Fruit fly (Drosophila melanogaster) whole organism: ENCODE data around the gene Nplp4.

ENCODE experiments used
- CG8478 ChIP-seq: fragments of >200 bp; optimal IDR thresholded peaks from 2 replicates; lab custom pipeline; 2018; ENCODE audit warnings: inconsistent platforms
- Dll ChIP-seq: fragments of >200 bp; optimal IDR thresholded peaks from 2 replicates; lab custom pipeline; 2017
- EcR ChIP-seq, 2 experiments: fragments of >200 bp; optimal IDR thresholded peaks; 2 replicates each; lab custom pipeline; 2017; ENCODE audit warnings: missing biosample characterization in 2 of 2, missing genetic modification characterization in 2 of 2, missing genetic modification reagents in 2 of 2
- pan ChIP-seq: fragments of >200 bp; optimal IDR thresholded peaks from 2 replicates; lab custom pipeline; 2017
- psq ChIP-seq: fragments of >200 bp; optimal IDR thresholded peaks from 2 replicates; lab custom pipeline; 2017
- usp ChIP-seq: fragments of >200 bp; optimal IDR thresholded peaks from 2 replicates; lab custom pipeline; 2017; ENCODE audit warnings: missing biosample characterization, missing genetic modification characterization, mixed read lengths

Gene Nplp4

DNA sequence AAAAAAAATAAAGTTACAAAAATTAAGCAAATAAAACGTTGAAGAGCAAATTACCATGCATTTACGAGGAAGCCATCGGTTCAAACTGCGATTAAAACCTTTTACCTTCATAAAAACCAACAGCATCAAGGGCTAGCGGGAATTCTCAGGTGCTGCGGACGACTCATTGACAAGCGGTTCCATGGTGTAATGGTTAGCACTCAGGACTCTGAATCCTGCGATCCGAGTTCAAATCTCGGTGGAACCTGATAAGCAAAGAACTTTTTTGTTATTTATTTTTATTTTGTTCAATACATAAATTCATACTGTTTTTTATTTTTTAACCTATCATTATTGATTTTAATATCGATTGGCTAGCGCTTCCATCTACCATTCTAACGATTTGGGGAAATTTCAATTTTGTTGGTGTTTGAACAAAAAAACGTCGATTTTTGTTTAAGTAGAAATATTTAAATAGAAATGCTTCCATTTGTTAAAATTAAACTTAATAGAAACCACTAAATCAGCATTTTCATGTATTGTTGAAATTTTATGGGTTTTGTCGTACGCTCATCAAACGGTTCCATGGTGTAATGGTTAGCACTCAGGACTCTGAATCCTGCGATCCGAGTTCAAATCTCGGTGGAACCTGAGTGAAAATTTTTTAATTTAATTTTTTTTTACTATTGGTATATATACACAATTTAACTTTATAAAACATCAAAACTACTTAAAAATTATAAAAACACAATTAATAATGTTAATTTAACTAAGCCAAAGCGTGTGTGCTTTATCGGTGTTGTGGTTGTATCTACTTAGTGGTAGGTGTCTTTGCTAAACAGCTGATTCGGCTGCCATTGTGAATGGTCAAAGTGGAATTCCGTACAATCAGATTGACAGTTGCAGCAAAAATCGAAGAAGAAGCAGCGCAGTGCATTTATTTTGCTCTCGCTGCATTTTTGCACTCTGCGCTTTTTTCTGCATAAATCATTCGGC is 1.1 kb downstream of the Nplp4 start, which contains the start of gene CG4238:
Gene CG4238, plus strand, starts transcription at position 880 of the 975 bp plus-strand sequence.
- TF ChIP-seq usp (GFP tag; lab: Kevin White, UChicago), result no peak
- no peak for TF ChIP-seq EcR (GFP tag; optimal IDR thresholded peaks at IDR 0.05; lab: Kevin White, UChicago)
- TF ChIP-seq psq (lab: Kevin White, UChicago), result no peak
- TF ChIP-seq CG8478 (lab: Kevin White, UChicago), result no peak
- TF ChIP-seq pan (lab: Kevin White, UChicago), result no peak
- TF ChIP-seq Dll (lab: Kevin White, UChicago), result no peak

DNA sequence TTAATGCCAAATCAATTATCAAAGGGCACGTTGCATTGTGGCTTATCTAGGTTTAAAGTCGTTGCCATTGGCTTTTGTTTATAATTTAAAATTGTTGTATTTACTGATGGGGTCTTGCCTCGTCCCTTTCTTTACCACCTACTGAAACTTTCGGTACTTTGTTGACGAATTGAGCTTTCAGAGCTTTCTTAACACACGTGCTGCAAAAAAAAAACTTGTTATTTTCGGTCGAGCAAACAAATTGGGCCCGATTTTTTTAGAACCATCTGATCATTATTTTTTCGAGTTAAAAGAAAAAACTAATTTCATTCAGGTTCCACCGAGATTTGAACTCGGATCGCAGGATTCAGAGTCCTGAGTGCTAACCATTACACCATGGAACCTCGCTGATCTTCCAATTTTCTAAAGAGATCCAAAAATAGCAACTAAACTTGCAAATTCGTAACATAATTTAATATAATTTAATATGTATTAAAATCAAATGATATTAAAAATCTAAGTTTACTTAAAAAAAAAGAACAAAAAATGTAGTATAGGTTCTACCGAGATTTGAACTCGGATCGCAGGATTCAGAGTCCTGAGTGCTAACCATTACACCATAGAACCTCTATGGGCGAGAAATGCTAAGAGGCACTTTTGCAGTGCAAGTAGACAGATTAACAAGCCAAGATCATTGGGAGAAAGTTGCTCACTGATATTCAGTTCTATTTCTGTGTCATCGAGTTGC is 2.3 kb downstream of the Nplp4 start:
- TF ChIP-seq psq (lab: Kevin White, UChicago) (no peak), Dll (lab: Kevin White, UChicago) (no peak)

- no peak for TF ChIP-seq CG8478 (lab: Kevin White, UChicago)
- TF ChIP-seq pan (lab: Kevin White, UChicago), result no peak
- no peak for TF ChIP-seq Dll (lab: Kevin White, UChicago)
- no peak for TF ChIP-seq psq (lab: Kevin White, UChicago)
- no peak for TF ChIP-seq usp (GFP tag; lab: Kevin White, UChicago)
Observed at dm6 chr2L:2011430-2011829, 3.2 kb downstream of the Nplp4 start.

DNA sequence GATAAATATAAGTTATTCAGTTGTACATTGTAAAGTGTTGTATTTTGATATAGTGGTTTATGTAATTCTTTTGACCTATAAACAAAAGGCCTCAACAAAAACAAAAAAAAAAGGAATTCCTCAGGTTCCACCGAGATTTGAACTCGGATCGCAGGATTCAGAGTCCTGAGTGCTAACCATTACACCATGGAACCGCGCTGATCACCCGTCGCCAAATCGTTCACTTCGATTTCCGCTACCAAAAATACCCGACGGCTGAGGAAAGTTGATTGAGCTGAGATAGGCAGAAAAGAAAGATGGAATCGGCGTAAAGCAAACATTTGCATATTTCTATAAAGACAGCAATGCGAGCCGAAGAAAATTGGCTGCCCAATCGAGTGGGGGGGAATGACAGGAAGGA is 4.8 kb downstream of the Nplp4 start:
- TF ChIP-seq CG8478 (lab: Kevin White, UChicago) (no peak), usp (GFP tag; lab: Kevin White, UChicago) (no peak), EcR (GFP tag; optimal IDR thresholded peaks at IDR 0.05; lab: Kevin White, UChicago) (no peak), pan (lab: Kevin White, UChicago) (no peak), psq (lab: Kevin White, UChicago) (no peak), Dll (lab: Kevin White, UChicago) (no peak)

dm6 chr2L:2013836-2014434 is 5.7 kb downstream of the Nplp4 start:
- TF ChIP-seq pan (lab: Kevin White, UChicago), result no peak
- TF ChIP-seq Dll (lab: Kevin White, UChicago), result no peak
- TF ChIP-seq usp (GFP tag; lab: Kevin White, UChicago), result no peak
- TF ChIP-seq EcR (GFP tag; optimal IDR thresholded peaks at IDR 0.05; lab: Kevin White, UChicago), result no peak
- no peak for TF ChIP-seq CG8478 (lab: Kevin White, UChicago)
- TF ChIP-seq psq (lab: Kevin White, UChicago), result no peak

DNA sequence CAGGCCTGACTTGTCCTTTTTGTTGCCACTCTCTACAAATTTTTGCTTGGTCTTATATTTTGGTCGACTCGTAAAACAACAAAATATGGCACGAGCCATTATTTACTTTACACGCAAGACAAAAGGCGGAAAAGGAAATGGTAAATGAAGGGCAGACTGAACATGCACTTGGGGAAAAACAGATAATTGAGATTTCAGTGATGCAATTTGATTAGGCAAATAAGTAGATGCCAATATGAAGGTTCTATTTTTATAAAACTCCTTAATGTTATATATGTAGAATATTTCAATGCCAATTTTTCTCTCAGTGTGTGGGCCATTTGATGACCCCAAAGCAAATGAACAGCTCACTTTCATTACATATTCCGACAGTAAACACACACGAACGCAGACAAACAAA is 7.0 kb downstream of the Nplp4 start:
- TF ChIP-seq EcR (GFP tag; optimal IDR thresholded peaks at IDR 0.05; lab: Kevin White, UChicago) (no peak), pan (lab: Kevin White, UChicago) (no peak), Dll (lab: Kevin White, UChicago) (no peak), psq (lab: Kevin White, UChicago) (no peak), usp (GFP tag; lab: Kevin White, UChicago) (no peak), CG8478 (lab: Kevin White, UChicago) (no peak)

- TF ChIP-seq usp (GFP tag; lab: Kevin White, UChicago) (no peak), pan (lab: Kevin White, UChicago) (no peak), EcR (GFP tag; optimal IDR thresholded peaks at IDR 0.05; lab: Kevin White, UChicago) (no peak), Dll (lab: Kevin White, UChicago) (no peak), psq (lab: Kevin White, UChicago) (no peak), CG8478 (lab: Kevin White, UChicago) (no peak)
Observed at dm6 chr2L:2022823-2023222, 14.6 kb downstream of the Nplp4 start.

DNA sequence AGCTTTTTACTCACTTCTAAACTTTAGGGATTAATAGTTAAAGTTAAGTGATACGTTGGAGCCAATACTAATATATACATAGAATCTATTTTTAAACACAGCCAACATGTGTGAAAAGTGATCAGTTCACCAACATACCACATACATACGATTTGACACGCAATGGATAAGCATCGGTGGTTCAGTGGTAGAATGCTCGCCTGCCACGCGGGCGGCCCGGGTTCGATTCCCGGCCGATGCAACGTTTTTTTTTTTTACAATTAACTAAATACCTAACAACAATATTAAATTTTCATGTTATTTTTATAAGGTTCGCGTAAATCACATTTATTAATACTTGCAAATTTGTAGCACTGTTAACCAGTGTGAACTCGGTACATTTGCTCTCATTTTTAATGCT is 23.3 kb downstream of the Nplp4 start:
- TF ChIP-seq pan (lab: Kevin White, UChicago), result no peak
- no peak for TF ChIP-seq usp (GFP tag; lab: Kevin White, UChicago)
- no peak for TF ChIP-seq CG8478 (lab: Kevin White, UChicago)
- TF ChIP-seq Dll (lab: Kevin White, UChicago), result no peak
- TF ChIP-seq EcR (GFP tag; optimal IDR thresholded peaks at IDR 0.05; lab: Kevin White, UChicago), result no peak
- no peak for TF ChIP-seq psq (lab: Kevin White, UChicago)

DNA sequence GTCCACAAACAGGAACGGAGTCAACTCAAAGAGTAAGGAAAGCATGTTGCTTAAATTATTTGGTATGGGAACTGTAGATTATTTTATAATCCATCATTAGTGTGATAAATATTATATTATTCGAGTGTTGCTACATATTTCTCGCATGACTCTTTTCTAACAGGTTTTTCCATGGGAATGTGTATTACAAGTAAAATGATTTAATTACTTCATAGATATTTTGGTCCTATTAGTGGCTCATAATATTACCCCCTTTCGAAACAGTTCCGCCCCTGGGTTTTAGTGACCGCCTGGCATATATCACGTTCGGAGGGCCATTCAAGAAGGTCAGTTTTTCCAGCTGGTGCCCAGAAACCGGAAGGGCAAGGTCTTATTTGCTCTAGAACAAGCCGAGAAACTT is 23.9 kb downstream of the Nplp4 start:
- TF ChIP-seq usp (GFP tag; lab: Kevin White, UChicago) (no peak), Dll (lab: Kevin White, UChicago) (no peak), pan (lab: Kevin White, UChicago) (no peak), psq (lab: Kevin White, UChicago) (no peak), EcR (GFP tag; optimal IDR thresholded peaks at IDR 0.05; lab: Kevin White, UChicago) (no peak), CG8478 (lab: Kevin White, UChicago) (no peak)

- TF ChIP-seq usp (GFP tag; lab: Kevin White, UChicago) (no peak), CG8478 (lab: Kevin White, UChicago) (no peak), EcR (GFP tag; optimal IDR thresholded peaks at IDR 0.05; lab: Kevin White, UChicago) (no peak), pan (lab: Kevin White, UChicago) (no peak), Dll (lab: Kevin White, UChicago) (no peak), psq (lab: Kevin White, UChicago) (no peak)
Observed at dm6 chr2L:2035941-2036340, 27.7 kb downstream of the Nplp4 start, which contains the start of gene CG42296. TSS of gene CG42296 (minus strand) at chr2L:2036041.
